Fruit fly (Drosophila melanogaster): ENCODE results near the gene heca.

DNA sequence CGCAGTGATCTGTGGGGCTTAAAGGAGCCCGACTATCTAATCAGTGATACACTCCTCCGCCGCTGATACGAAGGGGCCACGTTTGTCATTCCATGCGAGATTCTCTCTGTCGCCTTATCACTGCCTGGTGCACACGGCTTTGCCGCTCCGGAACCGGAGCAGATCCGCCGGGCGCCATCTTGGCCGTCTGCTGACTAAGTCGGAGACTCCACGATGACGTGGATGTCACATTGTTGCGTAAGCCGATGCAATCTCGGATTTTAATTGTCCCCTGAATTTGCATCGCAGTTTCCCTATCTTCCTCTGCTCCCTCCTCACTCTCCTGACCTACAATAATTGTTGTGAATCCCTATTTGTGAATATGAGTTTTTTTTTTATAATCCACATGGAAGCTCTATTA is 113.4 kb downstream of the heca start:
- TF ChIP-seq CG8478 (optimal IDR thresholded peaks at IDR 0.05) (no peak), CTCF (optimal IDR thresholded peaks at IDR 0.05) (no peak)

Measured in S2 (cell line).